Fruit fly (Drosophila melanogaster): ENCODE results near the gene CG13297.

The CG13297 gene

dm6 chr3L:6133546-6133945, 23.6 kb downstream of the CG13297 start, which contains the start of gene Lcp65Ag2:
Gene Lcp65Ag2, minus strand, starts transcription at chr3L:6133593.
- TF ChIP-seq noc (tag; optimal IDR thresholded peaks at IDR 0.05), result no peak

- TF ChIP-seq noc (tag; optimal IDR thresholded peaks at IDR 0.05), result no peak
Measured at dm6 chr3L:6132009-6132408, 25.2 kb downstream of the CG13297 start, which contains the start of gene Cpr65Au. Gene Cpr65Au, minus strand, starts transcription at chr3L:6132109.

dm6 chr3L:6130944-6131343, 26.2 kb downstream of the CG13297 start, which contains the start of gene Lcp65Ag3:
Gene Lcp65Ag3, minus strand, starts transcription at chr3L:6130989.
- no peak for TF ChIP-seq noc (tag; optimal IDR thresholded peaks at IDR 0.05)

- no peak for TF ChIP-seq noc (tag; optimal IDR thresholded peaks at IDR 0.05)
Measured at dm6 chr3L:6129591-6129990, 27.6 kb downstream of the CG13297 start.

- no peak for TF ChIP-seq noc (tag; optimal IDR thresholded peaks at IDR 0.05)
Measured at dm6 chr3L:6125409-6125689, 31.8 kb downstream of the CG13297 start.

dm6 chr3L:6124616-6125408, 32.4 kb downstream of the CG13297 start:
- TF ChIP-seq noc (tag; optimal IDR thresholded peaks at IDR 0.05), result no peak

- no peak for TF ChIP-seq noc (tag; optimal IDR thresholded peaks at IDR 0.05)
Measured at dm6 chr3L:6116881-6117280, 40.3 kb downstream of the CG13297 start.

- TF ChIP-seq noc (tag; optimal IDR thresholded peaks at IDR 0.05), result no peak
Measured at dm6 chr3L:6115505-6115904, 41.7 kb downstream of the CG13297 start.

- TF ChIP-seq noc (tag; optimal IDR thresholded peaks at IDR 0.05), result no peak
Measured at dm6 chr3L:6111458-6111857, 45.7 kb downstream of the CG13297 start.

- no peak for TF ChIP-seq noc (tag; optimal IDR thresholded peaks at IDR 0.05)
Measured at dm6 chr3L:6110673-6111449, 46.3 kb downstream of the CG13297 start.

- no peak for TF ChIP-seq noc (tag; optimal IDR thresholded peaks at IDR 0.05)
Measured at dm6 chr3L:6108264-6109060, 48.7 kb downstream of the CG13297 start.

- no peak for TF ChIP-seq noc (tag; optimal IDR thresholded peaks at IDR 0.05)
Measured at dm6 chr3L:6106717-6107116, 50.5 kb downstream of the CG13297 start.
